Fruit fly (Drosophila melanogaster): Measurements from ENCODE around the gene CG34175.

The CG34175 gene

dm6 chr2L:3444789-3445188, 47.0 kb downstream of the CG34175 start (continued):
- TF ChIP-seq CG4424 (GFP tag; optimal IDR thresholded peaks at IDR 0.05) (peak; percentile 23), CG18476 (GFP tag; optimal IDR thresholded peaks at IDR 0.05) (peak; percentile 29), CG3726 (GFP tag; IDR thresholded peaks at IDR 0.05) (0 out of 3 replicates have a peak, but pooled peaks have one; percentile 20), CG17359 (tag; optimal IDR thresholded peaks at IDR 0.05) (peak; percentile 37), Ets65A (GFP tag) (peak; percentile 95), CG32772 (GFP tag; IDR thresholded peaks at IDR 0.05) (peak; percentile 50), Awh (GFP tag; IDR thresholded peaks at IDR 0.05) (0 out of 2 replicates have a peak, but pooled peaks have one; percentile 21), CG11085 (GFP tag; IDR thresholded peaks at IDR 0.05) (0 out of 2 replicates have a peak, but pooled peaks have one; percentile 34), Side (GFP tag; optimal IDR thresholded peaks at IDR 0.05) (peak; percentile 2), CG1603 (tag; optimal IDR thresholded peaks at IDR 0.05) (peak; percentile 72), Antp (GFP tag; optimal IDR thresholded peaks at IDR 0.05) (peak; percentile 63), Ssrp (tag; optimal IDR thresholded peaks at IDR 0.05) (peak; percentile 26), shn (GFP tag; optimal IDR thresholded peaks at IDR 0.05) (peak; percentile 12), odd (GFP tag; optimal IDR thresholded peaks at IDR 0.05) (no peak), Rx (GFP tag; IDR thresholded peaks at IDR 0.05) (no peak), CG18262 (tag; optimal IDR thresholded peaks at IDR 0.05) (peak; percentile 23), Bgb (GFP tag; IDR thresholded peaks at IDR 0.05; ENCODE audit: partially characterized antibody) (no peak), ci (GFP tag; IDR thresholded peaks at IDR 0.05) (peak; percentile 63), fd96Cb (tag; optimal IDR thresholded peaks at IDR 0.05) (peak; percentile 41), Hsf (GFP tag; optimal IDR thresholded peaks at IDR 0.05) (peak; percentile 43), CG17361 (GFP tag; IDR thresholded peaks at IDR 0.05) (no peak), abd-A (tag; optimal IDR thresholded peaks at IDR 0.05) (no peak), CG2120 (GFP tag; optimal IDR thresholded peaks at IDR 0.05) (peak; percentile 46), CG1832 (GFP tag; optimal IDR thresholded peaks at IDR 0.05) (no peak), Mrtf (GFP tag; IDR thresholded peaks at IDR 0.05) (peak; percentile 40; the same call in 1 of the 3 replicates), en (GFP tag; optimal IDR thresholded peaks at IDR 0.05) (no peak), NC2α (GFP tag; optimal IDR thresholded peaks at IDR 0.05) (no peak), trh (GFP tag; optimal IDR thresholded peaks at IDR 0.05) (peak; percentile 6), wor (GFP tag; IDR thresholded peaks at IDR 0.05) (0 out of 2 replicates have a peak, but pooled peaks have one; percentile 21)

dm6 chr2L:3445655-3446054, 47.8 kb downstream of the CG34175 start, which contains the start of gene CG2772:
Gene CG2772 (plus strand): TSS chr2L:3445992.
- no peak for TF ChIP-seq ATbp (GFP tag; optimal IDR thresholded peaks at IDR 0.05)
- TF ChIP-seq tll (GFP tag; optimal IDR thresholded peaks at IDR 0.05) = no peak
- TF ChIP-seq lilli (GFP tag; optimal IDR thresholded peaks at IDR 0.05) = no peak
- TF ChIP-seq CG1602 (GFP tag; optimal IDR thresholded peaks at IDR 0.05) = no peak
- TF ChIP-seq CG33557 (GFP tag; optimal IDR thresholded peaks at IDR 0.05) = no peak
- no peak for TF ChIP-seq CG2889 (GFP tag; IDR thresholded peaks at IDR 0.05)
- peak; percentile 90 for TF ChIP-seq exex (tag; optimal IDR thresholded peaks at IDR 0.05)
- no peak for TF ChIP-seq CG12942 (GFP tag; optimal IDR thresholded peaks at IDR 0.05)
- TF ChIP-seq D19B (GFP tag; optimal IDR thresholded peaks at IDR 0.05) = no peak
- TF ChIP-seq CG12769 (tag; optimal IDR thresholded peaks at IDR 0.05) = no peak
- no peak for TF ChIP-seq bowl (GFP tag; IDR thresholded peaks at IDR 0.05)
- TF ChIP-seq CG2712 (tag; optimal IDR thresholded peaks at IDR 0.05) = no peak
- TF ChIP-seq sug (tag; optimal IDR thresholded peaks at IDR 0.05) = peak; percentile 85
- no peak for TF ChIP-seq mam (GFP tag; optimal IDR thresholded peaks at IDR 0.05)
- TF ChIP-seq kni (GFP tag; optimal IDR thresholded peaks at IDR 0.05) = no peak
- TF ChIP-seq CG34376 (GFP tag; optimal IDR thresholded peaks at IDR 0.05) = peak; percentile 71
